Worm (Caenorhabditis elegans) whole organism, L4 larva: Measurements from ENCODE around the gene oga-1.
A peak's percentile ranks its signal among the peaks of the same experiment; 100 is the strongest.

Experiments used
- D1046.2 ChIP-seq: fragments of 200-800 bp; sonication (Bioruptor generic); IDR thresholded peaks from 2 replicates; pipeline ENCODE4 v1.3.6; 2022; ENCODE audit warnings: missing genetic modification characterization, missing compliant biosample characterization
- F37D6.2 ChIP-seq: sonication (generic microtip); optimal IDR thresholded peaks from 2 replicates; lab custom pipeline; 2016; ENCODE audit warnings: mild to moderate bottlenecking, missing genetic modification characterization, missing compliant biosample characterization
- T26A8.4 ChIP-seq: fragments of 200-800 bp; sonication (Bioruptor generic); IDR thresholded peaks from 2 replicates; pipeline ENCODE4 v1.3.6; 2022; ENCODE audit warnings: missing genetic modification characterization, missing compliant biosample characterization
- aha-1 ChIP-seq: fragments of 150-350 bp; peaks from one replicate; lab custom pipeline; 2014; ENCODE audit warnings: missing biosample characterization, missing genetic modification characterization
- ama-1 ChIP-seq: fragments of 150-350 bp; optimal IDR thresholded peaks from 2 replicates; lab custom pipeline; 2014; ENCODE audit warnings: inconsistent platforms, mixed read lengths
- arid-1 ChIP-seq: fragments of 200-800 bp; sonication (Bioruptor generic); conservative IDR thresholded peaks from 2 replicates; pipeline ENCODE4 v1.3.6; 2022; ENCODE audit warnings: missing genetic modification reagents, missing genetic modification characterization, missing compliant biosample characterization
- ceh-20 ChIP-seq: fragments of 200-800 bp; sonication (Bioruptor generic); IDR thresholded peaks from 2 replicates; pipeline ENCODE4 v1.3.6; 2022; ENCODE audit warnings: missing genetic modification reagents, missing genetic modification characterization, missing compliant biosample characterization
- ceh-28 ChIP-seq: fragments of 150-350 bp; optimal IDR thresholded peaks from 2 replicates; lab custom pipeline; 2014; ENCODE audit warnings: missing biosample characterization, missing genetic modification reagents, missing genetic modification characterization
- ceh-44 ChIP-seq: fragments of 200-800 bp; sonication (Bioruptor generic); IDR thresholded peaks from 2 replicates; pipeline ENCODE4 v1.3.6; 2022; ENCODE audit warnings: missing genetic modification reagents, missing genetic modification characterization, missing compliant biosample characterization
- ceh-62 ChIP-seq: sonication (generic microtip); optimal IDR thresholded peaks from 2 replicates; lab custom pipeline; 2017; ENCODE audit warnings: missing biosample characterization, missing genetic modification characterization
- cey-2 ChIP-seq: sonication (generic microtip); optimal IDR thresholded peaks from 3 replicates; lab custom pipeline; 2017; ENCODE audit warnings: missing genetic modification characterization, mild to moderate bottlenecking, missing compliant biosample characterization, antibody characterized with exemption, borderline replicate concordance; ENCODE audit not compliant: insufficient read depth
- ctbp-1 ChIP-seq: fragments of 200-800 bp; sonication (Bioruptor generic); IDR thresholded peaks from 2 replicates; pipeline ENCODE4 v1.3.6; 2022; ENCODE audit warnings: missing genetic modification reagents, missing genetic modification characterization, missing compliant biosample characterization
- dmd-8 ChIP-seq: fragments of 200-800 bp; sonication (Bioruptor generic); IDR thresholded peaks from 2 replicates; pipeline ENCODE4 v1.3.6; 2022; ENCODE audit warnings: missing genetic modification characterization, missing compliant biosample characterization
- duxl-1 ChIP-seq: sonication (generic microtip); optimal IDR thresholded peaks from 2 replicates; lab custom pipeline; 2016; ENCODE audit warnings: mild to moderate bottlenecking, missing genetic modification characterization, moderate library complexity, missing compliant biosample characterization; ENCODE audit not compliant: poor library complexity
- fkh-10 ChIP-seq: fragments of 150-350 bp; optimal IDR thresholded peaks from 2 replicates; lab custom pipeline; 2014; ENCODE audit warnings: missing biosample characterization, missing genetic modification reagents, missing genetic modification characterization
- hif-1 ChIP-seq, 2 experiments: sonication (generic microtip); optimal IDR thresholded peaks; 2 replicates each; lab custom pipeline; 2016 to 2017; ENCODE audit warnings: missing compliant biosample characterization in 2 of 2, missing genetic modification characterization in 2 of 2, missing genetic modification reagents in 2 of 2, missing genotype in 2 of 2, mild to moderate bottlenecking in 1 of 2
- hlh-11 ChIP-seq: fragments of 200-800 bp; sonication (Bioruptor generic); optimal IDR thresholded peaks from 2 replicates; lab custom pipeline; 2018; ENCODE audit warnings: mild to moderate bottlenecking, missing genetic modification characterization, missing compliant biosample characterization
- hlh-30 ChIP-seq: sonication (generic microtip); optimal IDR thresholded peaks from 2 replicates; lab custom pipeline; 2017; ENCODE audit warnings: antibody characterized with exemption, mild to moderate bottlenecking, missing genetic modification characterization, missing compliant biosample characterization; ENCODE audit not compliant: insufficient read depth
- hmg-1.1 ChIP-seq: fragments of 200-800 bp; sonication (Bioruptor generic); IDR thresholded peaks from 2 replicates; pipeline ENCODE4 v1.3.6; 2022; ENCODE audit warnings: missing genetic modification reagents, missing genetic modification characterization, missing compliant biosample characterization
- lin-15B ChIP-seq: fragments of 150-350 bp; sonication (generic microtip); optimal IDR thresholded peaks from 3 replicates; lab custom pipeline; 2014; ENCODE audit warnings: missing biosample characterization, missing genetic modification characterization
- lin-29 ChIP-seq: fragments of 200-800 bp; sonication (Bioruptor generic); IDR thresholded peaks from 2 replicates; pipeline ENCODE4 v1.3.6; 2022; ENCODE audit warnings: missing genetic modification reagents, missing genetic modification characterization, missing compliant biosample characterization
- lir-3 ChIP-seq: sonication (generic microtip); optimal IDR thresholded peaks from 2 replicates; lab custom pipeline; 2016; ENCODE audit warnings: mild to moderate bottlenecking, missing genetic modification characterization, missing compliant biosample characterization
- mdt-29 ChIP-seq: fragments of 200-800 bp; sonication (Bioruptor generic); IDR thresholded peaks from 2 replicates; pipeline ENCODE4 v1.3.6; 2022; ENCODE audit warnings: missing genetic modification reagents, missing genetic modification characterization, missing compliant biosample characterization
- mep-1 ChIP-seq: fragments of 150-350 bp; sonication (generic microtip); optimal IDR thresholded peaks from 3 replicates; lab custom pipeline; 2014; ENCODE audit warnings: missing biosample characterization, missing genetic modification characterization
- nhr-102 ChIP-seq: sonication (generic microtip); optimal IDR thresholded peaks from 2 replicates; lab custom pipeline; 2016; ENCODE audit warnings: mild to moderate bottlenecking, missing genetic modification characterization, moderate library complexity, missing compliant biosample characterization
- nhr-41 ChIP-seq: fragments of 200-800 bp; sonication (Bioruptor generic); IDR thresholded peaks from 2 replicates; pipeline ENCODE4 v1.3.6; 2022; ENCODE audit warnings: missing genetic modification reagents, missing genetic modification characterization, missing compliant biosample characterization
- nhr-48 ChIP-seq: sonication (generic microtip); optimal IDR thresholded peaks from 2 replicates; lab custom pipeline; 2016; ENCODE audit warnings: mild to moderate bottlenecking, missing genetic modification characterization, missing compliant biosample characterization
- nhr-6 ChIP-seq: fragments of 150-350 bp; optimal IDR thresholded peaks from 2 replicates; lab custom pipeline; 2014; ENCODE audit warnings: missing biosample characterization, missing genetic modification characterization
- nhr-76 ChIP-seq: fragments of 150-350 bp; optimal IDR thresholded peaks from 2 replicates; lab custom pipeline; 2014; ENCODE audit warnings: missing biosample characterization, missing genetic modification characterization
- php-3 ChIP-seq: fragments of 200-800 bp; sonication (Bioruptor generic); IDR thresholded peaks from 2 replicates; pipeline ENCODE4 v1.3.6; 2022; ENCODE audit warnings: missing genetic modification reagents, missing genetic modification characterization, missing compliant biosample characterization
- saeg-2 ChIP-seq: fragments of 200-800 bp; sonication (Bioruptor generic); IDR thresholded peaks from 2 replicates; pipeline ENCODE4 v1.3.6; 2022; ENCODE audit warnings: missing genetic modification reagents, missing genetic modification characterization, missing compliant biosample characterization
- snpc-4 ChIP-seq: fragments of 150-350 bp; optimal IDR thresholded peaks from 2 replicates; lab custom pipeline; 2014; ENCODE audit warnings: missing biosample characterization, missing genetic modification characterization
- spr-1 ChIP-seq: sonication (generic microtip); optimal IDR thresholded peaks from 2 replicates; lab custom pipeline; 2016; ENCODE audit warnings: mild to moderate bottlenecking, missing genetic modification characterization, missing compliant biosample characterization
- spr-3 ChIP-seq: fragments of 200-800 bp; sonication (Bioruptor generic); optimal IDR thresholded peaks from 2 replicates; lab custom pipeline; 2018; ENCODE audit warnings: mild to moderate bottlenecking, missing genetic modification characterization, missing compliant biosample characterization
- tag-97 ChIP-seq: fragments of 200-800 bp; sonication (Bioruptor generic); IDR thresholded peaks from 2 replicates; pipeline ENCODE4 v1.3.6; 2022; ENCODE audit warnings: missing genetic modification characterization, missing compliant biosample characterization
- unc-62 ChIP-seq, 3 experiments: fragments of 150-350 bp in 1 of 3; sonication (generic microtip); optimal IDR thresholded peaks in 2 of 3; peaks in 1 of 3; 1 replicate in 1 of 3; 2 replicates in 2 of 3; lab custom pipeline; 2014 to 2017; ENCODE audit warnings: missing biosample characterization in 3 of 3, missing genetic modification characterization in 3 of 3, missing genetic modification reagents in 3 of 3, missing genotype in 1 of 3
- zfp-2 ChIP-seq: sonication (generic microtip); optimal IDR thresholded peaks from 2 replicates; lab custom pipeline; 2016; ENCODE audit warnings: mild to moderate bottlenecking, missing genetic modification characterization, missing compliant biosample characterization
- zip-11 ChIP-seq: fragments of 200-800 bp; sonication (Bioruptor generic); IDR thresholded peaks from 2 replicates; pipeline ENCODE4 v1.3.6; 2022; ENCODE audit warnings: missing genetic modification characterization, missing compliant biosample characterization
- zip-2 ChIP-seq: fragments of 150-350 bp; optimal IDR thresholded peaks from 2 replicates; lab custom pipeline; 2014; ENCODE audit warnings: missing biosample characterization, missing genetic modification characterization
- ztf-11 ChIP-seq: fragments of 150-350 bp; optimal IDR thresholded peaks from 2 replicates; lab custom pipeline; 2014; ENCODE audit warnings: missing biosample characterization, missing genetic modification characterization

oga-1 gene

ce11 chrX:9347380-9347979 lies at the start of gene oga-1 (continued):
- TF ChIP-seq lin-29 (GFP tag; lab: Robert Waterston, UW) (no peak), aha-1 (tag; lab: Kevin White, UChicago) (peak; percentile 83), mep-1 (no peak), nhr-76 (tag; lab: Kevin White, UChicago) (no peak), snpc-4 (tag; lab: Kevin White, UChicago) (no peak), duxl-1 (tag; lab: Kevin White, UChicago) (no peak), ctbp-1 (GFP tag; lab: Robert Waterston, UW) (no peak), zip-11 (no peak), ceh-44 (GFP tag; lab: Robert Waterston, UW) (no peak), hmg-1.1 (GFP tag; lab: Robert Waterston, UW) (peak; percentile 76), tag-97 (GFP tag; lab: Robert Waterston, UW) (no peak), zip-2 (tag; lab: Kevin White, UChicago) (peak; percentile 16), lin-15B (tag; lab: Kevin White, UChicago) (no peak), ceh-28 (tag; lab: Kevin White, UChicago) (no peak), ztf-11 (no peak), lir-3 (tag; lab: Kevin White, UChicago) (no peak), ceh-20 (GFP tag; lab: Robert Waterston, UW) (no peak), hlh-11 (tag; lab: Kevin White, UChicago) (peak; percentile 95), hif-1 (tag; optimal IDR thresholded peaks at IDR 0.05; lab: Kevin White, UChicago) (no peak), mdt-29 (GFP tag; lab: Robert Waterston, UW) (peak; percentile 95), T26A8.4 (GFP tag; lab: Robert Waterston, UW) (no peak), hlh-30 (tag; lab: Kevin White, UChicago) (peak; percentile 99), nhr-41 (no peak), nhr-6 (tag; lab: Kevin White, UChicago) (peak; percentile 87), ceh-62 (tag; lab: Kevin White, UChicago) (no peak), D1046.2 (GFP tag; lab: Robert Waterston, UW) (no peak), spr-3 (GFP tag; lab: Kevin White, UChicago) (no peak), nhr-48 (tag; lab: Kevin White, UChicago) (no peak), php-3 (GFP tag; lab: Robert Waterston, UW) (no peak), spr-1 (tag; lab: Kevin White, UChicago) (no peak), unc-62 (GFP tag; optimal IDR thresholded peaks at IDR 0.05 in 1 of 2; lab: Kevin White, UChicago) (no peak), unc-62 (tag; optimal IDR thresholded peaks at IDR 0.05; lab: Kevin White, UChicago) (no peak)
- TF ChIP-seq, all 104 proteins: peak for 22

DNA sequence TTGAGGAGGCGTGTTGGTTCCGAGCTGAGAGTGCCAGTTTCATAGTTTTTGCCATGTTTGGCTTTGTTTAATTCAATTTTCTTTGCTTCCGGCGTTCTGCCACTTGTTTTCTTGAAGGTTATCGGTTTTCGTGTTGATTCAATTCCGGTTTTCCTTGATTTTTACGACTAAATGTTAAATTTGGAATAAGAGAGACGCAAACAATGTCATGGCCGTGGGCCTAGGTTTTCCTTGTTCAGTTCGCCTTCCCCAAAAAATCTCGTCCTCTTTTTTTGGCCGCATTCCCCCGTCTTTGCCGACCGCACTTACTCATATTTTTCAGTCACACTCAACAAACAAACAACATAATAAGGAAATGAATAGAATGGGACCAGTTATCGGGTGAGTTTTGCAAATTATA lies 46.5 kb upstream of the oga-1 start, which contains the start of gene C23F12.9:
TSS of gene C23F12.9 (plus strand) at position 301 of the 400 bp plus-strand sequence.
- TF ChIP-seq nhr-102 (tag; lab: Kevin White, UChicago) = no peak

- TF ChIP-seq snpc-4 (tag; lab: Kevin White, UChicago) (no peak), lir-3 (tag; lab: Kevin White, UChicago) (no peak), zfp-2 (no peak), saeg-2 (GFP tag; lab: Robert Waterston, UW) (no peak), F37D6.2 (tag; lab: Kevin White, UChicago) (no peak), cey-2 (no peak), nhr-76 (tag; lab: Kevin White, UChicago) (no peak), T26A8.4 (GFP tag; lab: Robert Waterston, UW) (no peak), fkh-10 (GFP tag; lab: Kevin White, UChicago) (no peak), ama-1 (lab: Kevin White, UChicago) (no peak), hmg-1.1 (GFP tag; lab: Robert Waterston, UW) (no peak), dmd-8 (GFP tag; lab: Robert Waterston, UW) (no peak), php-3 (GFP tag; lab: Robert Waterston, UW) (no peak), tag-97 (GFP tag; lab: Robert Waterston, UW) (no peak), arid-1 (GFP tag; lab: Robert Waterston, UW) (no peak), nhr-48 (tag; lab: Kevin White, UChicago) (no peak)
Observed at ce11 chrX:9391345-9391744, 44.1 kb upstream of the oga-1 start, which contains the start of gene C23F12.3. C23F12.3 (plus strand) TSS chrX:9391645.
